Fruit fly (Drosophila melanogaster) whole organism, prepupa: Measurements from ENCODE around the gene GlyRS.

ENCODE experiments used
- CG6854 ChIP-seq: fragments of 200-800 bp; sonication (Bioruptor generic); optimal IDR thresholded peaks from 2 replicates; lab custom pipeline; 2017; ENCODE audit warnings: missing biosample characterization, mild to moderate bottlenecking, missing genetic modification characterization
- Gug ChIP-seq: fragments of 200-800 bp; sonication (Bioruptor generic); IDR thresholded peaks from 2 replicates; pipeline ENCODE4 v1.3.6; 2022; ENCODE audit warnings: missing biosample characterization, missing genetic modification characterization
- Hr39 ChIP-seq: fragments of 200-800 bp; sonication (Bioruptor generic); optimal IDR thresholded peaks from 2 replicates; lab custom pipeline; 2016; ENCODE audit warnings: missing biosample characterization, missing genetic modification characterization
- Hr4 ChIP-seq: fragments of 200-800 bp; sonication (Bioruptor generic); optimal IDR thresholded peaks from 3 replicates; lab custom pipeline; 2016; ENCODE audit warnings: missing biosample characterization, missing genetic modification characterization
- cyc ChIP-seq: fragments of 200-800 bp; sonication (Bioruptor generic); optimal IDR thresholded peaks from 3 replicates; lab custom pipeline; 2016; ENCODE audit warnings: missing biosample characterization, missing genetic modification characterization
- dsx ChIP-seq: fragments of 200-800 bp; optimal IDR thresholded peaks from 3 replicates; lab custom pipeline; 2019; ENCODE audit warnings: missing biosample characterization, mild to moderate bottlenecking, missing genetic modification characterization, moderate library complexity; ENCODE audit not compliant: poor library complexity, severe bottlenecking
- spab ChIP-seq: fragments of 200-800 bp; sonication (Bioruptor generic); optimal IDR thresholded peaks from 2 replicates; lab custom pipeline; 2017; ENCODE audit warnings: missing biosample characterization, mild to moderate bottlenecking, missing genetic modification characterization, missing genetic modification reagents

DNA sequence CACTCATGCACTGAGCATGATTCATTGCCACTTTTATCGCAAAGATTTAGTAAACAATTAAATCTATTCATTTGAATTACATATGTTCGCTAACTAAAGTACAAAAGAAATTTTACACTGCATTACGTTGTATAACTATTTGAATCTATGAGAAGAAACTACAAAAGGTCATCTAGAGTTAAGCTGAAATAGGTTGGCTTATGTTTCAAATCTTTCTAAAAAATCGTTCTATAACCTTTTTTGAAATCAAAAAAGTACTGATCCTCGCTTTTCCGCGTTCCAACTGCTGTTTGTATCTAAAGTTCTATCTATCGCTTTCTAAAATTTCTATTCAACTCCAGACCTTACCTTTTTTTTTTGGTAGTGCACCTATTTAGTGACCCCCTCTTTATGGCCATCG is 30.8 kb downstream of the GlyRS start:
- TF ChIP-seq Hr39 (GFP tag; lab: Kevin White, UChicago), result no peak
- TF ChIP-seq Gug (GFP tag; lab: Robert Waterston, UW), result no peak
- TF ChIP-seq Hr4 (GFP tag; lab: Kevin White, UChicago), result no peak
- TF ChIP-seq cyc, result no peak
- TF ChIP-seq dsx (GFP tag; lab: Kevin White, UChicago), result no peak
- TF ChIP-seq spab (GFP tag; lab: Kevin White, UChicago), result no peak
- no peak for TF ChIP-seq CG6854
